Fruit fly (Drosophila melanogaster) Kc167 (cell line): Measurements from ENCODE around the gene Agxt.

Experiments
- Sin3A ChIP-seq: fragments of >200 bp; optimal IDR thresholded peaks from 2 replicates; lab custom pipeline; 2018; ENCODE audit warnings: missing external identifiers
- h ChIP-seq: fragments of >200 bp; optimal IDR thresholded peaks from 3 replicates; lab custom pipeline; 2018; ENCODE audit warnings: missing external identifiers
- insv ChIP-seq: fragments of >200 bp; optimal IDR thresholded peaks from 3 replicates; lab custom pipeline; 2018; ENCODE audit warnings: missing external identifiers
- psq ChIP-seq: fragments of >200 bp; optimal IDR thresholded peaks from 2 replicates; lab custom pipeline; 2017; ENCODE audit warnings: missing external identifiers
- ttk ChIP-seq: sonication (Bioruptor generic); optimal IDR thresholded peaks from 2 replicates; lab custom pipeline; 2017; ENCODE audit warnings: missing external identifiers

- TF ChIP-seq insv (lab: Kevin White, UChicago) (no peak), Sin3A (lab: Kevin White, UChicago) (no peak), h (lab: Kevin White, UChicago) (no peak), ttk (lab: Kevin White, UChicago) (no peak), psq (lab: Kevin White, UChicago) (no peak)
These were observed 22.7 kb downstream of the Agxt start for dm6 chrX:6551464-6551863.
